Worm (Caenorhabditis elegans) whole organism, L3 larva: ENCODE data around the gene T05B4.10.

Experiments
- R02D3.7 ChIP-seq: fragments of 150-350 bp; optimal IDR thresholded peaks from 2 replicates; lab custom pipeline; 2014; ENCODE audit warnings: missing biosample characterization, missing genetic modification characterization
- ZK546.5 ChIP-seq: sonication (generic microtip); optimal IDR thresholded peaks from 2 replicates; lab custom pipeline; 2017; ENCODE audit warnings: missing biosample characterization, missing genetic modification characterization
- ama-1 ChIP-seq: fragments of 150-350 bp; optimal IDR thresholded peaks from 2 replicates; lab custom pipeline; 2018
- ceh-28 ChIP-seq: fragments of 150-350 bp; optimal IDR thresholded peaks from 2 replicates; lab custom pipeline; 2014; ENCODE audit warnings: missing biosample characterization, missing genetic modification reagents, missing genetic modification characterization
- ceh-82 ChIP-seq: fragments of 150-350 bp; optimal IDR thresholded peaks from 2 replicates; lab custom pipeline; 2014; ENCODE audit warnings: missing biosample characterization, missing genetic modification characterization
- ceh-9 ChIP-seq: sonication (generic microtip); optimal IDR thresholded peaks from 2 replicates; lab custom pipeline; 2018; ENCODE audit warnings: missing biosample characterization, missing genetic modification characterization
- egl-27 ChIP-seq: sonication (generic microtip); optimal IDR thresholded peaks from 4 replicates; lab custom pipeline; 2017; ENCODE audit warnings: missing biosample characterization, missing genetic modification reagents, missing genetic modification characterization
- egl-5 ChIP-seq: fragments of 150-350 bp; optimal IDR thresholded peaks from 2 replicates; lab custom pipeline; 2017; ENCODE audit warnings: missing biosample characterization, missing genetic modification reagents, missing genetic modification characterization, inconsistent platforms
- elt-1 ChIP-seq: fragments of 150-350 bp; optimal IDR thresholded peaks from 2 replicates; lab custom pipeline; 2014; ENCODE audit warnings: missing biosample characterization, missing genetic modification characterization
- elt-2 ChIP-seq: sonication (generic microtip); optimal IDR thresholded peaks from 2 replicates; lab custom pipeline; 2016; ENCODE audit warnings: missing genetic modification reagents, mild to moderate bottlenecking, missing genetic modification characterization, missing compliant biosample characterization
- elt-3 ChIP-seq, 3 experiments: fragments of 150-350 bp in 1 of 3; sonication (generic microtip) in 2 of 3; optimal IDR thresholded peaks; 2 replicates in 2 of 3; 4 replicates in 1 of 3; lab custom pipeline; 2014 to 2017; ENCODE audit warnings: missing biosample characterization in 3 of 3, missing genetic modification characterization in 3 of 3
- eor-1 ChIP-seq, 2 experiments: fragments of 150-350 bp; optimal IDR thresholded peaks; 2 replicates each; lab custom pipeline; 2014 to 2018; ENCODE audit warnings: missing biosample characterization in 2 of 2, missing genetic modification characterization in 2 of 2
- fkh-10 ChIP-seq: sonication (generic microtip); optimal IDR thresholded peaks from 2 replicates; lab custom pipeline; 2017; ENCODE audit warnings: missing biosample characterization, missing genetic modification reagents, missing genetic modification characterization
- fkh-2 ChIP-seq: fragments of 150-350 bp; optimal IDR thresholded peaks from 2 replicates; lab custom pipeline; 2014; ENCODE audit warnings: missing biosample characterization, missing genetic modification reagents, missing genetic modification characterization
- fos-1 ChIP-seq: fragments of 150-350 bp; optimal IDR thresholded peaks from 2 replicates; lab custom pipeline; 2014; ENCODE audit warnings: missing biosample characterization, missing genetic modification characterization
- jun-1 ChIP-seq: fragments of 150-350 bp; optimal IDR thresholded peaks from 2 replicates; lab custom pipeline; 2014; ENCODE audit warnings: missing biosample characterization, missing genetic modification reagents, missing genetic modification characterization
- lin-15B ChIP-seq: fragments of 150-350 bp; optimal IDR thresholded peaks from 2 replicates; lab custom pipeline; 2014; ENCODE audit warnings: missing biosample characterization, missing genetic modification characterization
- lin-39 ChIP-seq: fragments of 150-350 bp; optimal IDR thresholded peaks from 2 replicates; lab custom pipeline; 2018; ENCODE audit warnings: missing biosample characterization, missing genetic modification reagents, missing genetic modification characterization
- mdl-1 ChIP-seq: fragments of 150-350 bp; optimal IDR thresholded peaks from 2 replicates; lab custom pipeline; 2014; ENCODE audit warnings: missing biosample characterization, missing genetic modification characterization
- mml-1 ChIP-seq: fragments of 150-350 bp; sonication (generic microtip); optimal IDR thresholded peaks from 3 replicates; lab custom pipeline; 2014; ENCODE audit warnings: missing biosample characterization, missing genetic modification characterization
- nfya-1 ChIP-seq: sonication (generic microtip); optimal IDR thresholded peaks from 2 replicates; lab custom pipeline; 2017; ENCODE audit warnings: missing genetic modification characterization, mild to moderate bottlenecking, missing compliant biosample characterization, antibody characterized with exemption, moderate library complexity; ENCODE audit not compliant: insufficient read depth
- nhr-12 ChIP-seq: fragments of 150-350 bp; optimal IDR thresholded peaks from 2 replicates; lab custom pipeline; 2014; ENCODE audit warnings: missing biosample characterization, missing genetic modification characterization
- nhr-23 ChIP-seq: fragments of 150-350 bp; optimal IDR thresholded peaks from 2 replicates; lab custom pipeline; 2014; ENCODE audit warnings: missing biosample characterization, missing genetic modification reagents, missing genetic modification characterization
- nhr-28 ChIP-seq: fragments of 150-350 bp; optimal IDR thresholded peaks from 2 replicates; lab custom pipeline; 2014; ENCODE audit warnings: missing biosample characterization, missing genetic modification characterization
- nhr-43 ChIP-seq: sonication (generic microtip); optimal IDR thresholded peaks from 2 replicates; lab custom pipeline; 2016; ENCODE audit warnings: mild to moderate bottlenecking, missing genetic modification characterization, missing compliant biosample characterization; ENCODE audit not compliant: poor library complexity, severe bottlenecking
- nhr-67 ChIP-seq: fragments of 150-350 bp; optimal IDR thresholded peaks from 2 replicates; lab custom pipeline; 2014; ENCODE audit warnings: missing biosample characterization, missing genetic modification characterization
- nhr-77 ChIP-seq: fragments of 150-350 bp; optimal IDR thresholded peaks from 2 replicates; lab custom pipeline; 2014; ENCODE audit warnings: missing biosample characterization, missing genetic modification characterization
- pha-4 ChIP-seq: fragments of 150-350 bp; optimal IDR thresholded peaks from 2 replicates; lab custom pipeline; 2014; ENCODE audit warnings: missing biosample characterization, missing genetic modification reagents, missing genetic modification characterization
- pqm-1 ChIP-seq: fragments of 150-350 bp; optimal IDR thresholded peaks from 2 replicates; lab custom pipeline; 2017; ENCODE audit warnings: missing biosample characterization, missing genetic modification characterization, inconsistent platforms
- sea-2 ChIP-seq: fragments of 150-350 bp; sonication (generic microtip); optimal IDR thresholded peaks from 4 replicates; lab custom pipeline; 2014; ENCODE audit warnings: missing biosample characterization, missing genetic modification reagents, missing genetic modification characterization
- skn-1 ChIP-seq: fragments of 150-350 bp; optimal IDR thresholded peaks from 2 replicates; lab custom pipeline; 2014; ENCODE audit warnings: missing biosample characterization, missing genetic modification characterization
- snpc-4 ChIP-seq: fragments of 150-350 bp; optimal IDR thresholded peaks from 2 replicates; lab custom pipeline; 2014; ENCODE audit warnings: missing biosample characterization, missing genetic modification characterization
- unc-62 ChIP-seq: fragments of 150-350 bp; sonication (generic microtip); optimal IDR thresholded peaks from 4 replicates; lab custom pipeline; 2014; ENCODE audit warnings: missing biosample characterization, missing genetic modification reagents, missing genetic modification characterization
- zag-1 ChIP-seq: fragments of 150-350 bp; optimal IDR thresholded peaks from 2 replicates; lab custom pipeline; 2014; ENCODE audit warnings: missing biosample characterization, missing genetic modification characterization
- ztf-4 ChIP-seq: fragments of 150-350 bp; optimal IDR thresholded peaks from 2 replicates; lab custom pipeline; 2014; ENCODE audit warnings: missing biosample characterization, missing genetic modification characterization

T05B4.10 gene

DNA sequence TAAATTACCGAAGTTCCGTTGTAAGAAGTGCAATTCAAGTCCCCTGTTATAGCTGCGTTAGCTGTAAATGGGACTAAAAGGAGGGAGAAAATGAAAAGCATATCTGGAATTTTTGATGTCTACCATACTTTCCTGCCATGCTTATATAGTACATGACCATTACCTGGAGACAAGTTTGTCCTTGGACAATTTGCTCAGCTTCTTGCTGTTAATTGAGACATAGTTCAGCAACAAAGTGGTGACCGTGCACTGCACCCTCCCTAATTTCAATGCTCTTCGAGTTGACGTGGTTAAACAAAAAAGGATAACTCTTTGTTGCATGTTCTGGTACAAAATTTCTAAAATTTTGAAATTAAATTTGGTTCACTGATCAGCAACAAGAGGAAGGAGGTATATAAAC is 6.9 kb upstream of the T05B4.10 start, which contains the start of gene T05B4.13:
TSS of gene T05B4.13 (minus strand) at position 101 of the 400 bp plus-strand sequence.
- TF ChIP-seq nhr-23 (tag; lab: Kevin White, UChicago) = no peak
- no peak for TF ChIP-seq elt-2
- TF ChIP-seq egl-5 (tag; lab: Kevin White, UChicago) = no peak
- no peak for TF ChIP-seq ztf-4 (tag; lab: Kevin White, UChicago)

DNA sequence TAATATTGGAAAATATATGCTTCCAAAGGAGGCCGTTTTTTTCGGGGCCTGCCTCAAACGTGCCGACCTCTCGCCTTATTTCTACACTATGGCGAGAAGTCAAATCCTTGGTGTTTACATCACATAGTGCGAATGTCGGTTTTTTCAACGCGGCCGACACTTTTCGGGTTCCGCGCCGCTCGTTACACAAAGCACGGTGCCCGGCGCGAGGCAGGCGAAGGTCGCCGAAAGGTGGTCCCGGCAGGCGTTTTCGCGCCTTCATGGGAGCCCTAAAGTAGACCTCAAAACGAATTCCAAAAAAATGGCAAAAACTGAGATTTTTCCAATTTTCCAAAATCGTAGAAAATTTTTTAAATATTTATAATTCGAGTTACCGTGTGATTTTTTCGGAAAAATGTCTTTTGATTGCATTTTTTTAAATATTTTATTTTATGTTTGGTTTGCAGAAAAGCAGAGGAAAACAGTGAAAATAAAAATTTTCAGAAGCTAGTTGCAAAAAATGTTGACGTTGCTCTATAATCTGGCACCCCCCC is 5.1 kb upstream of the T05B4.10 start, which contains the start of gene T05B4.12:
TSS of gene T05B4.12 (minus strand) at position 483 of the 533 bp plus-strand sequence.
- TF ChIP-seq elt-3 (tag; optimal IDR thresholded peaks at IDR 0.05; lab: Kevin White, UChicago) (no peak), lin-39 (tag; lab: Kevin White, UChicago) (no peak), pqm-1 (tag; lab: Kevin White, UChicago) (no peak), elt-1 (tag; lab: Kevin White, UChicago) (no peak), ama-1 (lab: Kevin White, UChicago) (no peak), lin-15B (no peak), nhr-43 (tag; lab: Kevin White, UChicago) (no peak), ceh-28 (tag; lab: Kevin White, UChicago) (no peak), eor-1 (tag; optimal IDR thresholded peaks at IDR 0.05; lab: Kevin White, UChicago) (no peak), snpc-4 (no peak), nfya-1 (no peak), unc-62 (GFP tag; lab: Kevin White, UChicago) (no peak), pha-4 (tag; lab: Kevin White, UChicago) (no peak), nhr-28 (tag; lab: Kevin White, UChicago) (no peak), ceh-9 (tag; lab: Kevin White, UChicago) (no peak), R02D3.7 (tag; lab: Kevin White, UChicago) (no peak), egl-27 (tag; lab: Kevin White, UChicago) (no peak), elt-2 (no peak)

DNA sequence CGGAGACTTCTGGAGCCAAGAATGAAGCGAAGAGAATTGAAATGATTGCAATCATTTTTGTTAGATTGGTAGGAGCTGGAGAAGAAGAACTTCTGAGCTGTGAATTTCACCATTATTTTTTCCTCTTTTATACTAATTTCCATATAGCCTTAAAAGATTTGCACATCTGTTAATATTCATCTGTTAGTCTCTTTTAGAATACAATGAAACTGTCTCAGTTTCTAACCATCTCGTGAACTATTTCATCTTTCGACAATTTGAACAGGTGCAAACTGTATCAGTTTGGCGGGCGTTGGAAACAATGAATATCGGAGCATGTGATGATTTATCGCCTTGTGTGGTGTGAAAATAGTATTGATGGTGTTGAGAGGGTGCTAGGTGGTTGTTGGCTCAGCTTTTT is 1.9 kb upstream of the T05B4.10 start, which contains the start of gene phat-5:
TSS of gene phat-5 (minus strand) at position 101 of the 400 bp plus-strand sequence.
- TF ChIP-seq ceh-82 (tag; lab: Kevin White, UChicago) = no peak
- TF ChIP-seq jun-1 (tag; lab: Kevin White, UChicago) = no peak
- no peak for TF ChIP-seq ceh-9 (tag; lab: Kevin White, UChicago)

DNA sequence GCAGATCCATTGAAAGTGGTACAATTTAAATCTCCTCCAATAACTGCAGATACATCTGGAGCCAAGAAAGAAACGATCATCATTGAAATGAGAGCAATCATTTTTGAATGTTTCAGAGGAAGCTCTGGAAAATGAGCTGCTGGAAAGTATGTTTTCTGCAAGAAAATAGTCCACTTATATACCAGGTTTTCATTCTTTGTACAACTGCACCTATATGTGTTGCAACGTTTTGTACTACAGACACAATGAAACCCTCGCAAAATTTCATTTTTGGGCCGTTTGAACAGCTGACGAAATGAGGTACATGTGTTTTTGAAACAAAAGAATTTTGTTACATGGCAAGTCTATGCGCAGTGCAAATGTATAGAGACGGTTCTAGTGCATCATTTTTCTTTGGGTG is 2.2 kb downstream of the T05B4.10 start, which contains the start of gene T05B4.9:
TSS of gene T05B4.9 (minus strand) at position 101 of the 400 bp plus-strand sequence.
- no peak for TF ChIP-seq fkh-10 (GFP tag; lab: Kevin White, UChicago)
- no peak for TF ChIP-seq nhr-28 (tag; lab: Kevin White, UChicago)
- no peak for TF ChIP-seq nhr-12
- TF ChIP-seq snpc-4 = no peak
- TF ChIP-seq elt-2 = no peak
- TF ChIP-seq pha-4 (tag; lab: Kevin White, UChicago) = no peak
- no peak for TF ChIP-seq fkh-2 (tag; lab: Kevin White, UChicago)
- no peak for TF ChIP-seq fos-1 (tag; lab: Kevin White, UChicago)

DNA sequence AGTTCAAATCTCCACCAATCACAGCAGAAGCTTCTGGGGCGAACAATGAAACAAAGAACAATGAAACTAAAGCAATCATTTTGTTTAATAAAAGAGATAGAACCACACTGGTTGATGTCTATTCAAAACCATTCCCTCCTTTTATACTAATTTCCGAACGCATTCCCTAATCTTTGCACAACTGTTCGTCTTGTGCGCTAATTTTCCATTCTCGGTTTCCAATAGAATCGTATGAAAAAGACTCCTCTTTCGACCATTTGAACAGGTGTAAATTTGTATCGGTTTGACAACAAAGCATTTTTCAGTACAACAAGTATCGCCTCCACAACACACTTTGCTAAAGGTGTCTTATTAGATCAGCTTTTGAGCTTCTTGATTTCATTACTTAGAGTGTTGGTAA is 4.5 kb downstream of the T05B4.10 start, which contains the start of gene T05B4.8:
TSS of gene T05B4.8 (minus strand) at position 101 of the 400 bp plus-strand sequence.
- no peak for TF ChIP-seq nhr-28 (tag; lab: Kevin White, UChicago)
- TF ChIP-seq R02D3.7 (tag; lab: Kevin White, UChicago) = no peak
- TF ChIP-seq ceh-28 (tag; lab: Kevin White, UChicago) = no peak
- TF ChIP-seq nhr-23 (tag; lab: Kevin White, UChicago) = no peak
- no peak for TF ChIP-seq nhr-77
- no peak for TF ChIP-seq elt-2
- TF ChIP-seq ztf-4 (tag; lab: Kevin White, UChicago) = no peak
- no peak for TF ChIP-seq ZK546.5 (tag; lab: Kevin White, UChicago)
- no peak for TF ChIP-seq sea-2 (GFP tag; lab: Kevin White, UChicago)

DNA sequence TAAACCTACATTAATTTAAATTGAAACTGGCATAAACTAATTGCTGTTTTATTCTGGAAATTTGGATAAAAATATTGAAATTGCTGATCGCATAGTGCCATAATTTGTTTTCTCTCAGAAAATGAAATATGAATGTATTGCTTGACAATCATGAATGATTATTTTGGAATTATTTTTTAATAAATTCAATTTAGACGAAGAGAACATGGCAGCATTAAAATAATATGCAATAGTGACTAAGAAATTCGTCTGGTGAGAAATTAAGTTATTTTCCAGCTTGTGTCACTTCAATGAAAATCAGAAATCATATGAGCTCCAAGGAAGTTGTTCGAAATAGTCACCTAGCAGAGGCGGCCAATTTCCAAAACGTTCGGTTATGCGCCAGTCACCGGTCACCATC is 5.9 kb downstream of the T05B4.10 start, which contains the start of gene srw-133:
TSS of gene srw-133 (minus strand) at position 101 of the 400 bp plus-strand sequence.
- TF ChIP-seq skn-1 = no peak
- TF ChIP-seq nhr-67 (tag; lab: Kevin White, UChicago) = no peak
- TF ChIP-seq nhr-43 (tag; lab: Kevin White, UChicago) = no peak
- no peak for TF ChIP-seq eor-1 (tag; optimal IDR thresholded peaks at IDR 0.05; lab: Kevin White, UChicago)
- TF ChIP-seq elt-1 (tag; lab: Kevin White, UChicago) = no peak
- no peak for TF ChIP-seq mdl-1 (tag; lab: Kevin White, UChicago)
- no peak for TF ChIP-seq nhr-28 (tag; lab: Kevin White, UChicago)
- TF ChIP-seq egl-27 (tag; lab: Kevin White, UChicago) = no peak
- TF ChIP-seq zag-1 (tag; lab: Kevin White, UChicago) = no peak
- no peak for TF ChIP-seq elt-2
- no peak for TF ChIP-seq mml-1 (tag; lab: Kevin White, UChicago)
